Worm (Caenorhabditis elegans) whole organism, late embryonic: ENCODE data around the gene srw-24.
A peak's percentile ranks its signal among the peaks of the same experiment; 100 is the strongest.

Source experiments
- C38D4.7 ChIP-seq: fragments of 200-800 bp; sonication (Bioruptor generic); optimal IDR thresholded peaks from 2 replicates; lab custom pipeline; 2018; ENCODE audit warnings: mild to moderate bottlenecking, missing genetic modification characterization, moderate library complexity, missing compliant biosample characterization
- F13H6.1 ChIP-seq: sonication (generic microtip); optimal IDR thresholded peaks from 2 replicates; lab custom pipeline; 2016; ENCODE audit warnings: missing genetic modification characterization, missing compliant biosample characterization
- K02D7.2 ChIP-seq: sonication (generic microtip); optimal IDR thresholded peaks from 2 replicates; lab custom pipeline; 2017; ENCODE audit warnings: mild to moderate bottlenecking, missing genetic modification characterization, missing compliant biosample characterization
- K09A11.1 ChIP-seq: sonication (generic microtip); optimal IDR thresholded peaks from 2 replicates; lab custom pipeline; 2017; ENCODE audit warnings: antibody characterized with exemption, mild to moderate bottlenecking, missing genetic modification characterization, missing compliant biosample characterization; ENCODE audit not compliant: insufficient read depth
- T23F11.4 ChIP-seq: fragments of 200-800 bp; sonication (Bioruptor generic); optimal IDR thresholded peaks from 2 replicates; lab custom pipeline; 2018; ENCODE audit warnings: mild to moderate bottlenecking, missing genetic modification characterization, missing compliant biosample characterization
- Y22D7AL.16 ChIP-seq: sonication (generic microtip); optimal IDR thresholded peaks from 2 replicates; lab custom pipeline; 2016; ENCODE audit warnings: missing genetic modification characterization, missing compliant biosample characterization
- ahr-1 ChIP-seq: sonication (generic microtip); optimal IDR thresholded peaks from 2 replicates; lab custom pipeline; 2016; ENCODE audit warnings: missing genetic modification characterization, missing compliant biosample characterization
- ama-1 ChIP-seq: fragments of 150-350 bp; optimal IDR thresholded peaks from 2 replicates; lab custom pipeline; 2014
- ceh-18 ChIP-seq: sonication (generic microtip); optimal IDR thresholded peaks from 2 replicates; lab custom pipeline; 2016; ENCODE audit warnings: missing genetic modification characterization, missing compliant biosample characterization
- ceh-22 ChIP-seq: sonication (generic microtip); optimal IDR thresholded peaks from 2 replicates; lab custom pipeline; 2017; ENCODE audit warnings: missing biosample characterization, missing genetic modification characterization
- ceh-30 ChIP-seq: fragments of 150-350 bp; optimal IDR thresholded peaks from 2 replicates; lab custom pipeline; 2014; ENCODE audit warnings: missing biosample characterization, missing genetic modification characterization
- ceh-31 ChIP-seq: sonication (generic microtip); optimal IDR thresholded peaks from 2 replicates; lab custom pipeline; 2016; ENCODE audit warnings: missing genetic modification characterization, missing compliant biosample characterization
- ceh-34 ChIP-seq: sonication (generic microtip); optimal IDR thresholded peaks from 2 replicates; lab custom pipeline; 2016; ENCODE audit warnings: mild to moderate bottlenecking, missing genetic modification characterization, missing compliant biosample characterization
- ceh-45 ChIP-seq: fragments of 200-800 bp; sonication (Bioruptor generic); IDR thresholded peaks from 2 replicates; pipeline ENCODE4 v1.3.6; 2022; ENCODE audit warnings: missing genetic modification reagents, missing genetic modification characterization, missing compliant biosample characterization
- ceh-48 ChIP-seq: sonication (generic microtip); optimal IDR thresholded peaks from 2 replicates; lab custom pipeline; 2016; ENCODE audit warnings: missing genetic modification characterization, inconsistent platforms, missing compliant biosample characterization
- ceh-6 ChIP-seq: fragments of 200-800 bp; sonication (Bioruptor generic); optimal IDR thresholded peaks from 2 replicates; lab custom pipeline; 2018; ENCODE audit warnings: mild to moderate bottlenecking, missing genetic modification characterization, missing compliant biosample characterization
- ceh-9 ChIP-seq: sonication (generic microtip); optimal IDR thresholded peaks from 2 replicates; lab custom pipeline; 2016; ENCODE audit warnings: mild to moderate bottlenecking, missing genetic modification characterization, inconsistent platforms, missing compliant biosample characterization
- che-1 ChIP-seq: sonication (generic microtip); optimal IDR thresholded peaks from 2 replicates; lab custom pipeline; 2016; ENCODE audit warnings: mild to moderate bottlenecking, missing genetic modification characterization, missing compliant biosample characterization
- dmd-4 ChIP-seq: sonication (generic microtip); optimal IDR thresholded peaks from 2 replicates; lab custom pipeline; 2016; ENCODE audit warnings: borderline replicate concordance, missing genetic modification characterization, missing compliant biosample characterization
- elt-2 ChIP-seq: sonication (generic microtip); optimal IDR thresholded peaks from 2 replicates; lab custom pipeline; 2016; ENCODE audit warnings: missing genetic modification reagents, missing genetic modification characterization, missing compliant biosample characterization
- ets-4 ChIP-seq: sonication (generic microtip); optimal IDR thresholded peaks from 2 replicates; lab custom pipeline; 2016; ENCODE audit warnings: missing genetic modification characterization, missing compliant biosample characterization
- eyg-1 ChIP-seq: sonication (generic microtip); optimal IDR thresholded peaks from 2 replicates; lab custom pipeline; 2016; ENCODE audit warnings: missing genotype, missing genetic modification characterization, missing compliant biosample characterization
- fax-1 ChIP-seq: sonication (generic microtip); optimal IDR thresholded peaks from 2 replicates; lab custom pipeline; 2016; ENCODE audit warnings: missing genotype, missing genetic modification characterization, missing compliant biosample characterization
- fkh-10 ChIP-seq: fragments of 150-350 bp; optimal IDR thresholded peaks from 2 replicates; lab custom pipeline; 2014; ENCODE audit warnings: missing biosample characterization, missing genetic modification reagents, missing genetic modification characterization
- fkh-6 ChIP-seq: sonication (generic microtip); optimal IDR thresholded peaks from 2 replicates; lab custom pipeline; 2016; ENCODE audit warnings: missing genetic modification characterization, missing compliant biosample characterization
- hlh-15 ChIP-seq: sonication (generic microtip); optimal IDR thresholded peaks from 2 replicates; lab custom pipeline; 2016; ENCODE audit warnings: missing genetic modification characterization, missing compliant biosample characterization
- hlh-30 ChIP-seq: sonication (generic microtip); optimal IDR thresholded peaks from 2 replicates; lab custom pipeline; 2017; ENCODE audit warnings: antibody characterized with exemption, missing genetic modification characterization, missing compliant biosample characterization; ENCODE audit not compliant: insufficient read depth
- hlh-6 ChIP-seq: sonication (generic microtip); optimal IDR thresholded peaks from 2 replicates; lab custom pipeline; 2016; ENCODE audit warnings: missing genotype, missing genetic modification characterization, missing compliant biosample characterization
- hlh-8 ChIP-seq: sonication (generic microtip); optimal IDR thresholded peaks from 2 replicates; lab custom pipeline; 2016; ENCODE audit warnings: missing genotype, missing genetic modification characterization, missing compliant biosample characterization
- lin-11 ChIP-seq: fragments of 200-800 bp; sonication (Bioruptor generic); optimal IDR thresholded peaks from 2 replicates; lab custom pipeline; 2018; ENCODE audit warnings: mild to moderate bottlenecking, missing genetic modification characterization, missing compliant biosample characterization
- madf-2 ChIP-seq: sonication (generic microtip); optimal IDR thresholded peaks from 2 replicates; lab custom pipeline; 2017; ENCODE audit warnings: missing genetic modification characterization, missing compliant biosample characterization
- mec-3 ChIP-seq: sonication (generic microtip); optimal IDR thresholded peaks from 2 replicates; lab custom pipeline; 2016; ENCODE audit warnings: borderline replicate concordance, missing genetic modification characterization, missing compliant biosample characterization
- nfya-1 ChIP-seq: sonication (generic microtip); optimal IDR thresholded peaks from 2 replicates; lab custom pipeline; 2017; ENCODE audit warnings: missing genetic modification characterization, mild to moderate bottlenecking, missing compliant biosample characterization, antibody characterized with exemption, moderate library complexity
- nhr-11 ChIP-seq: fragments of 150-350 bp; optimal IDR thresholded peaks from 2 replicates; lab custom pipeline; 2014; ENCODE audit warnings: missing biosample characterization, missing genetic modification characterization
- nhr-232 ChIP-seq: sonication (generic microtip); optimal IDR thresholded peaks from 2 replicates; lab custom pipeline; 2016; ENCODE audit warnings: missing genetic modification characterization, missing compliant biosample characterization
- odd-2 ChIP-seq: sonication (generic microtip); optimal IDR thresholded peaks from 2 replicates; lab custom pipeline; 2017; ENCODE audit warnings: antibody characterized with exemption, mild to moderate bottlenecking, missing genetic modification characterization, missing compliant biosample characterization
- pat-9 ChIP-seq: fragments of 200-800 bp; sonication (Bioruptor generic); optimal IDR thresholded peaks from 2 replicates; lab custom pipeline; 2018; ENCODE audit warnings: mild to moderate bottlenecking, missing genetic modification characterization, moderate library complexity, missing compliant biosample characterization
- pax-1 ChIP-seq: fragments of 150-350 bp; optimal IDR thresholded peaks from 2 replicates; lab custom pipeline; 2014; ENCODE audit warnings: missing biosample characterization, missing genetic modification characterization
- pha-4 ChIP-seq: fragments of 150-350 bp; optimal IDR thresholded peaks from 2 replicates; lab custom pipeline; 2018; ENCODE audit warnings: missing biosample characterization, missing genetic modification reagents, missing genetic modification characterization
- pqm-1 ChIP-seq: sonication (generic microtip); optimal IDR thresholded peaks from 2 replicates; lab custom pipeline; 2016; ENCODE audit warnings: missing genetic modification characterization, missing compliant biosample characterization
- pros-1 ChIP-seq: fragments of 150-350 bp; optimal IDR thresholded peaks from 2 replicates; lab custom pipeline; 2014; ENCODE audit warnings: missing biosample characterization, missing genetic modification reagents, missing genetic modification characterization
- ref-2 ChIP-seq: sonication (generic microtip); optimal IDR thresholded peaks from 2 replicates; lab custom pipeline; 2016; ENCODE audit warnings: missing genetic modification characterization, missing compliant biosample characterization
- rnt-1 ChIP-seq: sonication (generic microtip); optimal IDR thresholded peaks from 2 replicates; lab custom pipeline; 2016; ENCODE audit warnings: missing genetic modification characterization, missing compliant biosample characterization
- sdc-2 ChIP-seq: sonication (generic microtip); optimal IDR thresholded peaks from 2 replicates; lab custom pipeline; 2016; ENCODE audit warnings: missing genotype, missing genetic modification characterization, missing compliant biosample characterization
- syd-9 ChIP-seq: sonication (generic microtip); optimal IDR thresholded peaks from 2 replicates; lab custom pipeline; 2016; ENCODE audit warnings: mild to moderate bottlenecking, missing genetic modification characterization, moderate library complexity, missing compliant biosample characterization
- tbx-2 ChIP-seq: sonication (generic microtip); optimal IDR thresholded peaks from 2 replicates; lab custom pipeline; 2016; ENCODE audit warnings: missing genetic modification characterization, missing compliant biosample characterization
- tbx-7 ChIP-seq: sonication (generic microtip); optimal IDR thresholded peaks from 2 replicates; lab custom pipeline; 2016; ENCODE audit warnings: missing genotype, missing genetic modification characterization, missing compliant biosample characterization
- ttx-3 ChIP-seq: sonication (generic microtip); optimal IDR thresholded peaks from 2 replicates; lab custom pipeline; 2016; ENCODE audit warnings: missing genetic modification reagents, missing genetic modification characterization, missing compliant biosample characterization
- unc-42 ChIP-seq: sonication (generic microtip); optimal IDR thresholded peaks from 2 replicates; lab custom pipeline; 2016; ENCODE audit warnings: missing genotype, missing genetic modification characterization, missing compliant biosample characterization
- unc-55 ChIP-seq: sonication (generic microtip); optimal IDR thresholded peaks from 2 replicates; lab custom pipeline; 2017; ENCODE audit warnings: missing biosample characterization, missing genetic modification reagents, missing genetic modification characterization
- unc-86 ChIP-seq: sonication (generic microtip); optimal IDR thresholded peaks from 2 replicates; lab custom pipeline; 2016; ENCODE audit warnings: missing genetic modification characterization, missing compliant biosample characterization
- zip-5 ChIP-seq: sonication (generic microtip); optimal IDR thresholded peaks from 2 replicates; lab custom pipeline; 2016; ENCODE audit warnings: missing genetic modification characterization, missing compliant biosample characterization

The srw-24 gene

DNA sequence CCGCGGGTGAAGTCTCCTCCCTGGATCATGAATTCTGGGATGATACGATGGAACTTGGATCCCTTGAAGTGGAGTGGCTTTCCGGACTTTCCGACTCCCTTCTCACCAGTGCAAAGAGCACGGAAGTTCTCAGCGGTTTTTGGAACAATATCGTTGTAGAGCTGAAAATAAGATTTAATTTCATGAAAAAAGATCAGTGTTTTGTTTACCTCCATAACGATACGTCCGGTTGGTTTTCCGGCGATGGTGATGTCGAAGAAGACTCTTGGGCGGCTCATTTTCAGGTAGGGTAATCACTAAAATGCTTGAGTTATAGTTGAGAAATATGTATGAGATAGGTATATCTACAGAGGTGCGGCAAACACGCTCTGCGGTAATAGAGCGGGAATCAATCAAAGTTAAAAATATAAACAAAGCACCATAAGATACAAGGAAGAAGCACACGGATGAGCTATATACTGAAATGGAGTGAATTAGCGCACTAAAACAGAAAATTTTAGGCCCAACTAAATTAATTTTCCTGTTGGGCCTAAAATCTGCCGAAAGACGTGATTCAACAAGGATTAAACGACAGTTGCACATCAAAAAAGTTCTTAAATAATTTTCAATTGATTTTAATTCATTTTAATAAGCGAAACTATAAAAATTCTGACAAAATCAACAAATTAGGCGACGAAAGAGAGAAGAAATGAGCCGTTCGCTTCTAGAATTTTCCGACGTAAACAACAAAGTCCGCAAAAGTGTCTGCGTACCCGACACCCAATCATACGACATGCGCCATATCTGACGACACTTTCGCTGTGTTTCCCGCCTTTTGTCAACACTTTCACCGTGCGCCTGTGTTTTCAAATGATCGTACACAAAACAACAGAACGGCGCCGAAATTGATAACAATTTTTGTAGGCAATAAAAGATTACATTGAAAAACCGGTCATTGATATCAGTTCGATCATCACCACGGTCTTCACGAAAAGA is 36.4 kb upstream of the srw-24 start, which contains the start of the genes cyn-7 and bath-36:
cyn-7 (minus strand) TSS at position 296 of the 975 bp plus-strand sequence.
bath-36 (plus strand) TSS at position 806 of the 975 bp plus-strand sequence.
- TF ChIP-seq ets-4 (tag; lab: Kevin White, UChicago) (peak; percentile 13), unc-55 (GFP tag; lab: Kevin White, UChicago) (peak; percentile 1), ceh-18 (tag; lab: Kevin White, UChicago) (peak; percentile 48), ceh-34 (tag; lab: Kevin White, UChicago) (peak; percentile 13), ama-1 (lab: Kevin White, UChicago) (no peak), ahr-1 (no peak), fkh-10 (GFP tag; lab: Kevin White, UChicago) (no peak), nfya-1 (peak; percentile 46), hlh-8 (tag; lab: Kevin White, UChicago) (no peak), dmd-4 (tag; lab: Kevin White, UChicago) (no peak), elt-2 (tag; lab: Kevin White, UChicago) (peak; percentile 27), hlh-15 (no peak), rnt-1 (no peak), pha-4 (tag; lab: Kevin White, UChicago) (no peak), nhr-232 (no peak), sdc-2 (no peak), mec-3 (tag; lab: Kevin White, UChicago) (no peak), fax-1 (tag; lab: Kevin White, UChicago) (no peak), eyg-1 (tag; lab: Kevin White, UChicago) (no peak), T23F11.4 (GFP tag; lab: Kevin White, UChicago) (no peak), pqm-1 (tag; lab: Kevin White, UChicago) (no peak), madf-2 (tag; lab: Kevin White, UChicago) (no peak), ceh-6 (GFP tag; lab: Kevin White, UChicago) (no peak), che-1 (tag; lab: Kevin White, UChicago) (no peak), hlh-6 (tag; lab: Kevin White, UChicago) (no peak), ceh-48 (no peak), ceh-9 (tag; lab: Kevin White, UChicago) (no peak), pax-1 (tag; lab: Kevin White, UChicago) (no peak), C38D4.7 (GFP tag; lab: Kevin White, UChicago) (no peak), pros-1 (tag; lab: Kevin White, UChicago) (no peak), unc-42 (tag; lab: Kevin White, UChicago) (peak; percentile 29), pat-9 (tag; lab: Kevin White, UChicago) (no peak), ref-2 (tag; lab: Kevin White, UChicago) (no peak), F13H6.1 (tag; lab: Kevin White, UChicago) (no peak), nhr-11 (tag; lab: Kevin White, UChicago) (no peak), Y22D7AL.16 (tag; lab: Kevin White, UChicago) (no peak), tbx-2 (tag; lab: Kevin White, UChicago) (peak; percentile 39), odd-2 (tag; lab: Kevin White, UChicago) (no peak), syd-9 (tag; lab: Kevin White, UChicago) (no peak), ceh-30 (tag; lab: Kevin White, UChicago) (no peak), zip-5 (tag; lab: Kevin White, UChicago) (no peak), ceh-22 (tag; lab: Kevin White, UChicago) (no peak), ceh-45 (GFP tag; lab: Robert Waterston, UW) (no peak), ttx-3 (no peak), K02D7.2 (no peak), K09A11.1 (tag; lab: Kevin White, UChicago) (no peak), lin-11 (tag; lab: Kevin White, UChicago) (no peak), fkh-6 (no peak), hlh-30 (no peak), unc-86 (tag; lab: Kevin White, UChicago) (no peak), ceh-31 (peak; percentile 36), tbx-7 (tag; lab: Kevin White, UChicago) (no peak)
- TF ChIP-seq, all 69 proteins: peak for 9
